Worm (Caenorhabditis elegans) whole organism, L2 larva: ENCODE results near the gene F32D8.13.

Source experiments
- C34F6.9 ChIP-seq: fragments of 150-350 bp; optimal IDR thresholded peaks from 2 replicates; lab custom pipeline; 2014; ENCODE audit warnings: missing biosample characterization, missing genetic modification characterization
- F13H6.1 ChIP-seq: sonication (generic microtip); optimal IDR thresholded peaks from 2 replicates; lab custom pipeline; 2016; ENCODE audit warnings: missing genetic modification characterization, missing compliant biosample characterization
- R02D3.7 ChIP-seq: fragments of 150-350 bp; optimal IDR thresholded peaks from 2 replicates; lab custom pipeline; 2014; ENCODE audit warnings: missing biosample characterization, missing genetic modification characterization
- ZK546.5 ChIP-seq: sonication (generic microtip); optimal IDR thresholded peaks from 2 replicates; lab custom pipeline; 2017; ENCODE audit warnings: missing biosample characterization, missing genetic modification characterization
- alr-1 ChIP-seq: fragments of 150-350 bp; optimal IDR thresholded peaks from 2 replicates; lab custom pipeline; 2014; ENCODE audit warnings: missing biosample characterization, missing genetic modification characterization
- aly-2 ChIP-seq: fragments of 150-350 bp; optimal IDR thresholded peaks from 2 replicates; lab custom pipeline; 2014; ENCODE audit warnings: missing biosample characterization, missing genetic modification characterization
- ama-1 ChIP-seq: fragments of 150-350 bp; optimal IDR thresholded peaks from 2 replicates; lab custom pipeline; 2018; ENCODE audit warnings: inconsistent platforms
- blmp-1 ChIP-seq: sonication (generic microtip); optimal IDR thresholded peaks from 2 replicates; lab custom pipeline; 2017; ENCODE audit warnings: missing genetic modification characterization, mild to moderate bottlenecking, missing compliant biosample characterization, antibody characterized with exemption, moderate library complexity; ENCODE audit not compliant: insufficient read depth
- ceh-82 ChIP-seq: fragments of 150-350 bp; optimal IDR thresholded peaks from 2 replicates; lab custom pipeline; 2014; ENCODE audit warnings: missing biosample characterization, missing genetic modification characterization
- crh-2 ChIP-seq: sonication (generic microtip); optimal IDR thresholded peaks from 2 replicates; lab custom pipeline; 2017; ENCODE audit warnings: missing biosample characterization, missing genetic modification characterization
- dmd-4 ChIP-seq: sonication (generic microtip); optimal IDR thresholded peaks from 2 replicates; lab custom pipeline; 2017; ENCODE audit warnings: missing biosample characterization, missing genetic modification characterization
- egl-27 ChIP-seq: sonication (generic microtip); optimal IDR thresholded peaks from 3 replicates; lab custom pipeline; 2017; ENCODE audit warnings: missing biosample characterization, missing genetic modification reagents, missing genetic modification characterization
- elt-1 ChIP-seq: fragments of 150-350 bp; optimal IDR thresholded peaks from 2 replicates; lab custom pipeline; 2014; ENCODE audit warnings: missing biosample characterization, missing genetic modification characterization
- fos-1 ChIP-seq: fragments of 150-350 bp; optimal IDR thresholded peaks from 2 replicates; lab custom pipeline; 2014; ENCODE audit warnings: missing biosample characterization, missing genetic modification characterization
- lin-11 ChIP-seq: fragments of 150-350 bp; sonication (generic microtip); optimal IDR thresholded peaks from 2 replicates; lab custom pipeline; 2014; ENCODE audit warnings: missing biosample characterization, missing genetic modification characterization, inconsistent platforms, mixed read lengths
- lin-13 ChIP-seq: fragments of 150-350 bp; optimal IDR thresholded peaks from 2 replicates; lab custom pipeline; 2014; ENCODE audit warnings: missing biosample characterization, missing genetic modification reagents, missing genetic modification characterization
- lin-39 ChIP-seq: fragments of 150-350 bp; optimal IDR thresholded peaks from 2 replicates; lab custom pipeline; 2014; ENCODE audit warnings: missing biosample characterization, missing genetic modification reagents, missing genetic modification characterization
- lsy-2 ChIP-seq, 2 experiments: fragments of 150-350 bp in 1 of 2; sonication (generic microtip) in 1 of 2; optimal IDR thresholded peaks; 2 replicates each; lab custom pipeline; 2014 to 2017; ENCODE audit warnings: missing biosample characterization in 2 of 2, missing genetic modification characterization in 2 of 2
- mbf-1 ChIP-seq: sonication (generic microtip); optimal IDR thresholded peaks from 2 replicates; lab custom pipeline; 2017; ENCODE audit warnings: missing biosample characterization, missing genetic modification characterization
- nhr-10 ChIP-seq: sonication (generic microtip); optimal IDR thresholded peaks from 2 replicates; lab custom pipeline; 2017; ENCODE audit warnings: missing biosample characterization, missing genetic modification characterization
- nhr-12 ChIP-seq: fragments of 150-350 bp; optimal IDR thresholded peaks from 2 replicates; lab custom pipeline; 2014; ENCODE audit warnings: missing biosample characterization, missing genetic modification characterization
- nhr-129 ChIP-seq: fragments of 150-350 bp; optimal IDR thresholded peaks from 2 replicates; lab custom pipeline; 2014; ENCODE audit warnings: missing biosample characterization, missing genetic modification characterization
- nhr-23 ChIP-seq: fragments of 150-350 bp; optimal IDR thresholded peaks from 2 replicates; lab custom pipeline; 2014; ENCODE audit warnings: missing biosample characterization, missing genetic modification reagents, missing genetic modification characterization
- nhr-237 ChIP-seq: fragments of 150-350 bp; optimal IDR thresholded peaks from 2 replicates; lab custom pipeline; 2014; ENCODE audit warnings: missing biosample characterization, missing genetic modification characterization
- nhr-6 ChIP-seq: fragments of 150-350 bp; optimal IDR thresholded peaks from 2 replicates; lab custom pipeline; 2014; ENCODE audit warnings: missing biosample characterization, missing genetic modification characterization
- nhr-77 ChIP-seq: fragments of 150-350 bp; optimal IDR thresholded peaks from 2 replicates; lab custom pipeline; 2014; ENCODE audit warnings: missing biosample characterization, missing genetic modification characterization
- peb-1 ChIP-seq: fragments of 150-350 bp; optimal IDR thresholded peaks from 2 replicates; lab custom pipeline; 2014; ENCODE audit warnings: missing biosample characterization, missing genetic modification characterization
- sem-4 ChIP-seq: fragments of 150-350 bp; optimal IDR thresholded peaks from 2 replicates; lab custom pipeline; 2014; ENCODE audit warnings: missing biosample characterization, missing genetic modification reagents, missing genetic modification characterization
- skn-1 ChIP-seq: sonication (generic microtip); optimal IDR thresholded peaks from 2 replicates; lab custom pipeline; 2017; ENCODE audit warnings: missing biosample characterization, missing genetic modification characterization
- sma-3 ChIP-seq: sonication (generic microtip); optimal IDR thresholded peaks from 2 replicates; lab custom pipeline; 2016; ENCODE audit warnings: missing genetic modification reagents, missing genetic modification characterization, missing compliant biosample characterization
- sma-9 ChIP-seq, 2 experiments: fragments of 150-350 bp in 1 of 2; sonication (generic microtip) in 1 of 2; optimal IDR thresholded peaks; 2 replicates each; lab custom pipeline; 2014 to 2016; ENCODE audit warnings: missing genetic modification characterization in 2 of 2, mild to moderate bottlenecking in 1 of 2, missing biosample characterization in 1 of 2, missing compliant biosample characterization in 1 of 2, missing genetic modification reagents in 1 of 2, moderate library complexity in 1 of 2
- snpc-4 ChIP-seq: fragments of 150-350 bp; optimal IDR thresholded peaks from 2 replicates; lab custom pipeline; 2014; ENCODE audit warnings: missing biosample characterization, missing genetic modification characterization
- unc-39 ChIP-seq: fragments of 150-350 bp; optimal IDR thresholded peaks from 2 replicates; lab custom pipeline; 2014; ENCODE audit warnings: missing biosample characterization, missing genetic modification characterization
- unc-55 ChIP-seq: fragments of 150-350 bp; sonication (generic microtip); optimal IDR thresholded peaks from 3 replicates; lab custom pipeline; 2014; ENCODE audit warnings: missing biosample characterization, missing genetic modification reagents, missing genetic modification characterization
- unc-62 ChIP-seq: fragments of 150-350 bp; optimal IDR thresholded peaks from 2 replicates; lab custom pipeline; 2014; ENCODE audit warnings: missing biosample characterization, missing genetic modification reagents, missing genetic modification characterization
- zag-1 ChIP-seq: fragments of 150-350 bp; optimal IDR thresholded peaks from 2 replicates; lab custom pipeline; 2014; ENCODE audit warnings: missing biosample characterization, missing genetic modification characterization
- ztf-1 ChIP-seq: fragments of 200-800 bp; sonication (Bioruptor generic); conservative IDR thresholded peaks from 2 replicates; pipeline ENCODE4 v1.3.6; 2022; ENCODE audit warnings: missing genetic modification characterization, missing compliant biosample characterization
- ztf-4 ChIP-seq: fragments of 150-350 bp; optimal IDR thresholded peaks from 2 replicates; lab custom pipeline; 2014; ENCODE audit warnings: missing biosample characterization, missing genetic modification characterization

F32D8.13 gene

DNA sequence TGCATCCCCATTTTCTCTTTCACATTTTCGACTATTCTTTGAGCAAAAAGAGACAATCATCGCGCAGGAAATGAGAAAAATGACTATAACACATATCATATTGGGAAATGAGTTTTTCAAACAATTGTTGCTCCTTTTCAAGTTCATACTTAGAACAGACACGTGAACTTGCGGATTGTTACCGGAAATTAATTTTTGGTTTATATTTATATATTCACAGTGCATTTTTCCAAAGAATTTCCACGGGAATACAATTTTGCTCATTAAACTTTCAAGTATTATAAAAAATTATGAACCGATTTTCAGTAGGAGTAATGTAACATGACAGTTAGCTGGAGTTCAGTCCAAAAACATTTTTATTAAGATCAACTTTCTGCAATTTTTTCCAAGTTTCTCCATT is 26.9 kb upstream of the F32D8.13 start, which contains the start of gene F58B4.7:
Gene F58B4.7 (minus strand): TSS at position 101 of the 400 bp plus-strand sequence.
- TF ChIP-seq blmp-1 (tag; lab: Kevin White, UChicago): no peak
- no peak for TF ChIP-seq elt-1 (tag; lab: Kevin White, UChicago)
- TF ChIP-seq mbf-1 (tag; lab: Kevin White, UChicago): no peak
- TF ChIP-seq lsy-2 (tag; optimal IDR thresholded peaks at IDR 0.05; lab: Kevin White, UChicago): no peak
- no peak for TF ChIP-seq fos-1
- TF ChIP-seq C34F6.9 (tag; lab: Kevin White, UChicago): no peak
- TF ChIP-seq R02D3.7 (tag; lab: Kevin White, UChicago): no peak
- no peak for TF ChIP-seq skn-1 (tag; lab: Kevin White, UChicago)
- TF ChIP-seq nhr-12 (tag; lab: Kevin White, UChicago): no peak
- TF ChIP-seq unc-39 (tag; lab: Kevin White, UChicago): no peak
- no peak for TF ChIP-seq peb-1 (tag; lab: Kevin White, UChicago)
- TF ChIP-seq sem-4 (tag; lab: Kevin White, UChicago): no peak
- TF ChIP-seq sma-9 (GFP tag; optimal IDR thresholded peaks at IDR 0.05; lab: Kevin White, UChicago): no peak
- TF ChIP-seq sma-9 (tag; optimal IDR thresholded peaks at IDR 0.05; lab: Kevin White, UChicago): no peak
- TF ChIP-seq lin-11 (tag; lab: Kevin White, UChicago): no peak
- TF ChIP-seq sma-3 (GFP tag; lab: Kevin White, UChicago): no peak
- no peak for TF ChIP-seq ceh-82
- no peak for TF ChIP-seq unc-62 (GFP tag; lab: Kevin White, UChicago)
- no peak for TF ChIP-seq ama-1 (lab: Kevin White, UChicago)
- TF ChIP-seq lin-13 (GFP tag; lab: Kevin White, UChicago): no peak

DNA sequence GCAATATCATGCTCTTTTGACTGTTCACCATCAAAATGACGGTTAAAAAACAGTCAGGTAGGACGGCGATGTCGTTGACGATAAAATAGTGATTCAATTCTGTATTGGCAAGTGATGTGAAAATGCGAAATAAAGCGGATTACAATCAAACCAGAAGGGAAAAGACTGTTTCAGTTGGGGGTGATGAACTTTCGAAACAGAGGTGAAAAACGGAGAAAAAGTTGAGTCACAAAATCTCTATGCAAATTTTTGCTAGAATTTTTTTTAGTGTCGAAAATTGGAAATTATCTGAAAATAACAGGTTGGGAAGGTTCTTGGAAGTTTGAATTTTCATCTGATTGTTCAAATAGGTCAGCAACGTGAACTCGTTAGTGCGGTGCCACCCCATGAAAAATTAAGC is 25.4 kb upstream of the F32D8.13 start, which contains the start of gene nas-31:
Gene nas-31 (minus strand): TSS at position 101 of the 400 bp plus-strand sequence.
- TF ChIP-seq nhr-129 (tag; lab: Kevin White, UChicago) (no peak), dmd-4 (tag; lab: Kevin White, UChicago) (no peak), C34F6.9 (tag; lab: Kevin White, UChicago) (no peak), crh-2 (tag; lab: Kevin White, UChicago) (no peak), peb-1 (tag; lab: Kevin White, UChicago) (no peak), egl-27 (no peak), nhr-237 (tag; lab: Kevin White, UChicago) (no peak), lsy-2 (tag; optimal IDR thresholded peaks at IDR 0.05; lab: Kevin White, UChicago) (no peak), ceh-82 (no peak), nhr-23 (no peak), ztf-1 (no peak), ztf-4 (no peak), ZK546.5 (tag; lab: Kevin White, UChicago) (no peak), zag-1 (tag; lab: Kevin White, UChicago) (no peak), lin-13 (GFP tag; lab: Kevin White, UChicago) (no peak)

DNA sequence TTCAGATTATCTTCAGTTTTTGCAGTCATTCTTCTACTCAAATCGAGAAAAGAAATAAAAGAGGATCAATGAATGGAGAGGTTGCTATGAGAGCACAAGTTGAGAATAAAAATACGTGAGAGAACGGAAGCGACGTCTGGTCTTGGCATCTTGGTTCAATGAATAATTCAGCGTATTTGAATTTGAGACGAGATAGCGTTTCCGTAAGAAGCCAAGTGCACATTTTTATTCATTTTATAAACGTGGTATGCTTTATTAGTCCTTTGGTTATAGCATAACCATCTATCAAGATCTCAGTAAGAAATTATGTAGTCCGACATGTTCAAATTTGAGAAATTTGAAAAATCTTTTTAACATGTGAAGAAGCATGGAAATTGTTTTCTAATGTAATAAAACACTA is 22.0 kb upstream of the F32D8.13 start, which contains the start of gene F58B4.2:
Gene F58B4.2 (minus strand): TSS at position 101 of the 400 bp plus-strand sequence.
- no peak for TF ChIP-seq lsy-2 (tag; optimal IDR thresholded peaks at IDR 0.05; lab: Kevin White, UChicago)
- TF ChIP-seq unc-62 (GFP tag; lab: Kevin White, UChicago): no peak
- TF ChIP-seq nhr-129 (tag; lab: Kevin White, UChicago): no peak
- no peak for TF ChIP-seq ztf-4
- TF ChIP-seq unc-55 (GFP tag; lab: Kevin White, UChicago): no peak
- TF ChIP-seq, all 48 proteins: peak for 0

DNA sequence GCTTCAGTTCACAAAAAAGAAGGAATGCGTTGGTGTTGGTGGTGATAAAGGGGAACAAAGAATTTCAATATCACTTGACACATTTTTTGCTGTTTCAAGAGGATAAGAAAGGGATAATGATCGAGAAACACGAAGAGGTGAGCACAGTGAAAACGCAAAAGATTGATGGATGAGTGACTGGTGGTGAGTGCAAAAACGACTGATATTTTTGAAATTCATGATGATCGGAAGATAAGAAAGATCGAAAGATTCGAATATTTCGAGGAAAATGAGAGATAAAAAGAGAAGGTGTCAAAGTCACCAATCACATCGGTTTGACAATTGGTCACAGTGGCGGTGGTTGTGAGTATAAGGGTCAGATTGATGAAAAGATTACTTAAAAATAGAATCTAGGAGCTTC is 19.6 kb upstream of the F32D8.13 start:
- TF ChIP-seq F13H6.1 (tag; lab: Kevin White, UChicago): peak; percentile 34
- no peak for TF ChIP-seq nhr-10
- peak; percentile 63 for TF ChIP-seq nhr-129 (tag; lab: Kevin White, UChicago)
- peak; percentile 12 for TF ChIP-seq sma-9 (GFP tag; optimal IDR thresholded peaks at IDR 0.05; lab: Kevin White, UChicago)
- TF ChIP-seq sma-9 (tag; optimal IDR thresholded peaks at IDR 0.05; lab: Kevin White, UChicago): no peak
- no peak for TF ChIP-seq alr-1 (tag; lab: Kevin White, UChicago)
- no peak for TF ChIP-seq ZK546.5 (tag; lab: Kevin White, UChicago)

DNA sequence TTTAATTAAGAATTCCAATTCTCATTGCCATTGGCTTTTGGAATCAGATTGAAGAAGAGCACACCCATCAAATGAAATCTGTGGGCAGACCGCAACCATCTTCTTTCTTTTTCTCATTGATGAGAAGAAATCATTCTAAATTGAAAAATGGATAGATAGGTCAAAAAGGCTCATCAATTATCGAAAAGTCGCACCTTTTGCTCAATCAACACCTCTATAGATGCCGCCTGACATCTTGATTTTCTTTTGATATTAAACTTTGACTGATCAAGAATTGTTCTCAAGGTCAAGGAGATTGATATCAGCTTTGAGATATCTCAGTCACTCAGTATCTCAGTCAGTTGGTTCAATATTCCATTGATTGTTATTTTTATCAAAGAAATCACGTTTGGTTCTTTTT is 13.6 kb upstream of the F32D8.13 start:
- TF ChIP-seq lsy-2 (tag; optimal IDR thresholded peaks at IDR 0.05; lab: Kevin White, UChicago): no peak
- no peak for TF ChIP-seq nhr-77 (tag; lab: Kevin White, UChicago)
- TF ChIP-seq zag-1 (tag; lab: Kevin White, UChicago): no peak
- TF ChIP-seq lin-11 (tag; lab: Kevin White, UChicago): no peak
- no peak for TF ChIP-seq aly-2
- no peak for TF ChIP-seq lin-39 (tag; lab: Kevin White, UChicago)
- TF ChIP-seq dmd-4 (tag; lab: Kevin White, UChicago): no peak
- TF ChIP-seq snpc-4 (tag; lab: Kevin White, UChicago): no peak
- no peak for TF ChIP-seq unc-55 (GFP tag; lab: Kevin White, UChicago)
- no peak for TF ChIP-seq R02D3.7 (tag; lab: Kevin White, UChicago)
- no peak for TF ChIP-seq nhr-6 (tag; lab: Kevin White, UChicago)
- TF ChIP-seq nhr-10: no peak
- no peak for TF ChIP-seq sem-4 (tag; lab: Kevin White, UChicago)
